Fruit fly (Drosophila melanogaster) whole organism, embryonic: ENCODE data around the gene RpL35A.
A peak's percentile ranks its signal among the peaks of the same experiment; 100 is the strongest.

Source experiments
- Bteb2 ChIP-seq: fragments of 200-800 bp; sonication (Bioruptor generic); optimal IDR thresholded peaks from 2 replicates; lab custom pipeline; 2016; ENCODE audit warnings: missing biosample characterization, missing genetic modification characterization
- CG10209 ChIP-seq: fragments of 200-800 bp; sonication (Bioruptor generic); optimal IDR thresholded peaks from 3 replicates; lab custom pipeline; 2017; ENCODE audit warnings: missing biosample characterization, mild to moderate bottlenecking, missing genetic modification characterization, missing genetic modification reagents
- CG11456 ChIP-seq: fragments of 200-800 bp; sonication (Bioruptor generic); IDR thresholded peaks from 3 replicates; pipeline ENCODE4 v1.3.6; 2022; ENCODE audit warnings: missing biosample characterization, missing genetic modification characterization
- CG14667 ChIP-seq: fragments of 200-800 bp; sonication (Bioruptor generic); IDR thresholded peaks from 2 replicates; pipeline ENCODE4 v1.3.6; 2022; ENCODE audit warnings: missing biosample characterization, missing genetic modification characterization
- CG14710 ChIP-seq: fragments of 200-800 bp; sonication (Bioruptor generic); optimal IDR thresholded peaks from 3 replicates; lab custom pipeline; 2019; ENCODE audit warnings: missing biosample characterization, mild to moderate bottlenecking, missing genetic modification characterization, moderate library complexity
- CG15269 ChIP-seq: fragments of 200-800 bp; sonication (Bioruptor generic); optimal IDR thresholded peaks from 2 replicates; lab custom pipeline; 2018; ENCODE audit warnings: missing biosample characterization, mild to moderate bottlenecking, missing genetic modification characterization, moderate library complexity
- CG16779 ChIP-seq: fragments of 200-800 bp; sonication (Bioruptor generic); IDR thresholded peaks from 2 replicates; pipeline ENCODE4 v1.3.6; 2022; ENCODE audit warnings: missing biosample characterization, missing genetic modification characterization
- CG16815 ChIP-seq: fragments of 200-800 bp; sonication (Bioruptor generic); optimal IDR thresholded peaks from 3 replicates; lab custom pipeline; 2017; ENCODE audit warnings: missing biosample characterization, mild to moderate bottlenecking, missing genetic modification characterization
- CG32767 ChIP-seq: fragments of 200-800 bp; sonication (Bioruptor generic); IDR thresholded peaks from 2 replicates; pipeline ENCODE4 v1.3.6; 2022; ENCODE audit warnings: missing biosample characterization, missing genetic modification characterization
- CG3995 ChIP-seq: fragments of 200-800 bp; sonication (Bioruptor generic); optimal IDR thresholded peaks from 3 replicates; lab custom pipeline; 2016; ENCODE audit warnings: missing biosample characterization, missing genetic modification characterization
- CG7786 ChIP-seq: fragments of 200-800 bp; sonication (Bioruptor generic); optimal IDR thresholded peaks from 2 replicates; lab custom pipeline; 2016; ENCODE audit warnings: missing biosample characterization, missing genetic modification characterization
- CG9437 ChIP-seq: fragments of 200-800 bp; sonication (Bioruptor generic); optimal IDR thresholded peaks from 2 replicates; lab custom pipeline; 2018; ENCODE audit warnings: missing biosample characterization, mild to moderate bottlenecking, missing genetic modification characterization
- CG9609 ChIP-seq: fragments of 200-800 bp; sonication (Bioruptor generic); optimal IDR thresholded peaks from 3 replicates; lab custom pipeline; 2016; ENCODE audit warnings: missing biosample characterization, missing genetic modification characterization
- CG9727 ChIP-seq: fragments of 200-800 bp; sonication (Bioruptor generic); optimal IDR thresholded peaks from 3 replicates; lab custom pipeline; 2017; ENCODE audit warnings: missing biosample characterization, mild to moderate bottlenecking, missing genetic modification characterization
- CG9797 ChIP-seq: fragments of 200-800 bp; sonication (Bioruptor generic); optimal IDR thresholded peaks from 3 replicates; lab custom pipeline; 2018; ENCODE audit warnings: missing biosample characterization, mild to moderate bottlenecking, missing genetic modification characterization
- CG9817 ChIP-seq: fragments of 200-800 bp; sonication (Bioruptor generic); optimal IDR thresholded peaks from 2 replicates; lab custom pipeline; 2018; ENCODE audit warnings: missing biosample characterization, mild to moderate bottlenecking, missing genetic modification characterization, moderate library complexity
- CG9932 ChIP-seq: fragments of 200-800 bp; sonication (Bioruptor generic); IDR thresholded peaks from 2 replicates; pipeline ENCODE4 v1.3.6; 2022; ENCODE audit warnings: missing biosample characterization, missing genetic modification characterization
- Dad ChIP-seq: fragments of 200-800 bp; sonication (Bioruptor generic); optimal IDR thresholded peaks from 3 replicates; lab custom pipeline; 2016; ENCODE audit warnings: missing biosample characterization, missing genetic modification characterization
- Dbx ChIP-seq: fragments of 200-800 bp; sonication (Bioruptor generic); IDR thresholded peaks from 3 replicates; pipeline ENCODE4 v1.3.6; 2022; ENCODE audit warnings: missing biosample characterization, missing genetic modification characterization
- HLH54F ChIP-seq: fragments of 200-800 bp; sonication (Bioruptor generic); optimal IDR thresholded peaks from 3 replicates; lab custom pipeline; 2016; ENCODE audit warnings: missing biosample characterization, missing genetic modification characterization
- Hmr ChIP-seq: fragments of 200-800 bp; sonication (Bioruptor generic); optimal IDR thresholded peaks from 3 replicates; lab custom pipeline; 2017; ENCODE audit warnings: mild to moderate bottlenecking, missing biosample characterization, missing genetic modification reagents, missing genetic modification characterization
- MBD-R2 ChIP-seq: fragments of 200-800 bp; sonication (Bioruptor generic); IDR thresholded peaks from 2 replicates; pipeline ENCODE4 v1.3.6; 2022; ENCODE audit warnings: missing biosample characterization, missing genetic modification characterization
- NC2β ChIP-seq: fragments of 200-800 bp; sonication (Bioruptor generic); optimal IDR thresholded peaks from 2 replicates; lab custom pipeline; 2016; ENCODE audit warnings: missing biosample characterization, missing genetic modification characterization
- Neu2 ChIP-seq: fragments of 200-800 bp; sonication (Bioruptor generic); optimal IDR thresholded peaks from 3 replicates; lab custom pipeline; 2016; ENCODE audit warnings: missing biosample characterization, missing genetic modification characterization, borderline replicate concordance
- Nf-YA ChIP-seq: fragments of 200-800 bp; sonication (Bioruptor generic); IDR thresholded peaks from 2 replicates; pipeline ENCODE4 v1.3.6; 2022; ENCODE audit warnings: missing biosample characterization, missing genetic modification characterization
- NfI ChIP-seq: fragments of 200-800 bp; sonication (Bioruptor generic); optimal IDR thresholded peaks from 3 replicates; lab custom pipeline; 2018; ENCODE audit warnings: missing biosample characterization, mild to moderate bottlenecking, missing genetic modification characterization, moderate library complexity
- Pdp1 ChIP-seq, 2 experiments: fragments of 200-800 bp; sonication (Bioruptor generic); optimal IDR thresholded peaks; 3 replicates each; lab custom pipeline; 2016; ENCODE audit warnings: missing biosample characterization in 2 of 2, missing genetic modification characterization in 2 of 2, mild to moderate bottlenecking in 1 of 2, moderate library complexity in 1 of 2
- Ptx1 ChIP-seq: fragments of 200-800 bp; sonication (Bioruptor generic); IDR thresholded peaks from 2 replicates; pipeline ENCODE4 v1.3.6; 2022; ENCODE audit warnings: missing biosample characterization, missing genetic modification characterization
- Sox102F ChIP-seq: fragments of 200-800 bp; sonication (Bioruptor generic); optimal IDR thresholded peaks from 2 replicates; lab custom pipeline; 2018; ENCODE audit warnings: missing biosample characterization, mild to moderate bottlenecking, missing genetic modification characterization, moderate library complexity
- Stat92E ChIP-seq, 3 experiments: fragments of >200 bp in 2 of 3; fragments of 200-800 bp in 1 of 3; sonication (Bioruptor generic) in 1 of 3; optimal IDR thresholded peaks; 2 replicates each; lab custom pipeline; 2017 to 2019; ENCODE audit warnings: missing biosample characterization in 3 of 3, missing genetic modification characterization in 3 of 3, mild to moderate bottlenecking in 1 of 3, moderate library complexity in 1 of 3
- Xbp1 ChIP-seq: fragments of 200-800 bp; sonication (Bioruptor generic); optimal IDR thresholded peaks from 3 replicates; lab custom pipeline; 2016; ENCODE audit warnings: missing biosample characterization, mild to moderate bottlenecking, missing genetic modification characterization
- Xrp1 ChIP-seq: fragments of 200-800 bp; sonication (Bioruptor generic); IDR thresholded peaks from 2 replicates; pipeline ENCODE4 v1.3.6; 2022; ENCODE audit warnings: missing biosample characterization, missing genetic modification characterization
- bab2 ChIP-seq: fragments of 200-800 bp; sonication (Bioruptor generic); optimal IDR thresholded peaks from 2 replicates; lab custom pipeline; 2016; ENCODE audit warnings: missing biosample characterization, missing genetic modification characterization
- cas ChIP-seq: fragments of 200-800 bp; sonication (Bioruptor generic); IDR thresholded peaks from 2 replicates; pipeline ENCODE4 v1.3.6; 2022; ENCODE audit warnings: missing biosample characterization, missing genetic modification characterization
- chinmo ChIP-seq: fragments of 200-800 bp; sonication (Bioruptor generic); IDR thresholded peaks from 4 replicates; pipeline ENCODE4 v1.3.6; 2022; ENCODE audit warnings: missing biosample characterization, missing genetic modification characterization; ENCODE audit not compliant: partially characterized antibody
- emc ChIP-seq: fragments of 200-800 bp; sonication (Bioruptor generic); optimal IDR thresholded peaks from 2 replicates; lab custom pipeline; 2016; ENCODE audit warnings: missing biosample characterization, missing genetic modification characterization
- esg ChIP-seq: fragments of 200-800 bp; sonication (Bioruptor generic); conservative IDR thresholded peaks from 2 replicates; pipeline ENCODE4 v1.3.6; 2022; ENCODE audit warnings: missing biosample characterization, missing genetic modification characterization
- fd102C ChIP-seq: fragments of 200-800 bp; sonication (Bioruptor generic); optimal IDR thresholded peaks from 2 replicates; lab custom pipeline; 2018; ENCODE audit warnings: missing biosample characterization, mild to moderate bottlenecking, missing genetic modification characterization, moderate library complexity
- kah ChIP-seq: fragments of 200-800 bp; sonication (Bioruptor generic); optimal IDR thresholded peaks from 2 replicates; lab custom pipeline; 2018; ENCODE audit warnings: missing biosample characterization, mild to moderate bottlenecking, missing genetic modification characterization
- klu ChIP-seq: fragments of 200-800 bp; sonication (Bioruptor generic); IDR thresholded peaks from 2 replicates; pipeline ENCODE4 v1.3.6; 2022; ENCODE audit warnings: missing biosample characterization, missing genetic modification characterization
- mam ChIP-seq: fragments of 200-800 bp; sonication (Bioruptor generic); optimal IDR thresholded peaks from 3 replicates; lab custom pipeline; 2016; ENCODE audit warnings: missing biosample characterization, missing genetic modification characterization
- odd ChIP-seq: fragments of 200-800 bp; sonication (Bioruptor generic); optimal IDR thresholded peaks from 2 replicates; lab custom pipeline; 2017; ENCODE audit warnings: missing biosample characterization, mild to moderate bottlenecking, missing genetic modification characterization
- pan ChIP-seq, 4 experiments: fragments of >200 bp in 3 of 4; fragments of 200-800 bp in 1 of 4; sonication (Bioruptor generic) in 1 of 4; optimal IDR thresholded peaks in 3 of 4; IDR thresholded peaks in 1 of 4; 2 replicates each; pipeline versions ENCODE4 v1.3.6 to Lab custom; 2017 to 2022; ENCODE audit warnings: missing biosample characterization in 2 of 4, missing genetic modification characterization in 2 of 4, mixed read lengths in 1 of 4
- pnt ChIP-seq: fragments of 200-800 bp; sonication (Bioruptor generic); optimal IDR thresholded peaks from 3 replicates; lab custom pipeline; 2016; ENCODE audit warnings: missing biosample characterization, missing genetic modification characterization
- sc ChIP-seq, 3 experiments: fragments of >200 bp in 2 of 3; fragments of 200-800 bp in 1 of 3; sonication (Bioruptor generic) in 1 of 3; optimal IDR thresholded peaks; 2 replicates in 2 of 3; 3 replicates in 1 of 3; lab custom pipeline; 2017; ENCODE audit warnings: mild to moderate bottlenecking in 1 of 3, missing biosample characterization in 1 of 3, missing genetic modification characterization in 1 of 3, missing genetic modification reagents in 1 of 3
- slp2 ChIP-seq: fragments of 200-800 bp; sonication (Bioruptor generic); optimal IDR thresholded peaks from 2 replicates; lab custom pipeline; 2016; ENCODE audit warnings: missing biosample characterization, missing genetic modification characterization
- sob ChIP-seq: fragments of 200-800 bp; sonication (Bioruptor generic); IDR thresholded peaks from 2 replicates; pipeline ENCODE4 v1.3.6; 2022; ENCODE audit warnings: missing biosample characterization, missing genetic modification characterization
- tup ChIP-seq: fragments of 200-800 bp; sonication (Bioruptor generic); optimal IDR thresholded peaks from 2 replicates; lab custom pipeline; 2016; ENCODE audit warnings: missing biosample characterization, mild to moderate bottlenecking, missing genetic modification characterization, moderate library complexity
- usp ChIP-seq: fragments of >200 bp; optimal IDR thresholded peaks from 2 replicates; lab custom pipeline; 2017; ENCODE audit warnings: missing biosample characterization, missing genetic modification characterization
- yki ChIP-seq: fragments of >200 bp; optimal IDR thresholded peaks from 3 replicates; lab custom pipeline; 2018

The RpL35A gene

DNA sequence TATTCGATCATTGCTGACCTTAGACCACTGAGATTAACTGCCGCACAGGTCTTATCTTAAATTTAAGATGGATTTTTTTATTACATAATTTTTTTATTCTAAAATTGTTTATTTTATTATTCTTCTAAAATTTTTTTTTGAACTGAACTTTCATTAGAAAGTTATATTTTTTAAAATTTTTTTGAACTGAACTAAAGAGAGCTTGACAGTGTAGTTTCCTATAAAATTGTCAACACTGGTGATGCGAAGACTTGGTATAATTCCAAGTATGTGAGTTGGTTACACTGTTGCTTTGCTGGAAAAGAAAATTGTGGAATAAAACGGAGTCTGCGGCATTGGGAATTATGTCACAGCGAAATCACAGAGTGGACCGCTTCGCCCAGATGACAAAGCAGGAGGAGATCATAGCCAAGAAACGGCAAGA, 18.4 kb upstream of the RpL35A start, which contains the start of gene CG31550 (continued):
- TF ChIP-seq Dad (GFP tag; lab: Kevin White, UChicago) (peak; percentile 54), CG9797 (GFP tag; lab: Kevin White, UChicago) (peak; percentile 39), kah (GFP tag; lab: Kevin White, UChicago) (no peak), CG9437 (GFP tag; lab: Kevin White, UChicago) (peak; percentile 40), pan (optimal IDR thresholded peaks at IDR 0.05; lab: Kevin White, UChicago) (no peak), pan (GFP tag; optimal IDR thresholded peaks at IDR 0.05 in 1 of 2, IDR thresholded peaks at IDR 0.05 in 1 of 2) (peak in 1 of 2 experiments; percentile 77), CG14710 (tag; lab: Kevin White, UChicago) (peak; percentile 74), CG3995 (GFP tag; lab: Kevin White, UChicago) (peak; percentile 14), CG16815 (GFP tag; lab: Kevin White, UChicago) (peak; percentile 46), Ptx1 (GFP tag; lab: Robert Waterston, UW) (peak; percentile 87), pnt (peak; percentile 34), CG9817 (tag; lab: Kevin White, UChicago) (peak; percentile 73), mam (GFP tag; lab: Kevin White, UChicago) (peak; percentile 69), usp (GFP tag; lab: Kevin White, UChicago) (no peak), NfI (GFP tag; lab: Kevin White, UChicago) (peak; percentile 76), NC2β (GFP tag; lab: Kevin White, UChicago) (no peak), CG9727 (GFP tag; lab: Kevin White, UChicago) (peak; percentile 77), tup (GFP tag; lab: Kevin White, UChicago) (no peak), odd (no peak), Xbp1 (GFP tag; lab: Kevin White, UChicago) (peak; percentile 82), CG7786 (GFP tag; lab: Kevin White, UChicago) (peak; percentile 62), CG10209 (GFP tag; lab: Kevin White, UChicago) (peak; percentile 60), CG9609 (GFP tag; lab: Kevin White, UChicago) (peak; percentile 42), Xrp1 (GFP tag; lab: Robert Waterston, UW) (peak; percentile 84), Sox102F (GFP tag; lab: Kevin White, UChicago) (peak; percentile 73), chinmo (no peak), klu (GFP tag; lab: Robert Waterston, UW) (peak; percentile 80), Pdp1 (GFP tag; optimal IDR thresholded peaks at IDR 0.05; lab: Kevin White, UChicago) (peak; percentile 14 to 87), sc (optimal IDR thresholded peaks at IDR 0.05; lab: Kevin White, UChicago) (no peak), sc (GFP tag; optimal IDR thresholded peaks at IDR 0.05; lab: Kevin White, UChicago) (no peak), fd102C (GFP tag; lab: Kevin White, UChicago) (peak; percentile 3), CG11456 (GFP tag; lab: Robert Waterston, UW) (peak; percentile 83), Bteb2 (GFP tag; lab: Kevin White, UChicago) (peak; percentile 25), sob (peak; percentile 84), CG16779 (GFP tag; lab: Robert Waterston, UW) (no peak), slp2 (GFP tag; lab: Kevin White, UChicago) (peak; percentile 20), yki (lab: Kevin White, UChicago) (no peak), MBD-R2 (GFP tag; lab: Robert Waterston, UW) (peak; percentile 78), HLH54F (GFP tag; lab: Kevin White, UChicago) (peak; percentile 58), Stat92E (GFP tag; optimal IDR thresholded peaks at IDR 0.05; lab: Kevin White, UChicago) (no peak), CG32767 (GFP tag; lab: Robert Waterston, UW) (peak; percentile 57; the same call in 1 of the 2 replicates), CG9932 (GFP tag; lab: Robert Waterston, UW) (peak; percentile 90), CG15269 (tag; lab: Kevin White, UChicago) (peak; percentile 76), CG14667 (GFP tag; lab: Robert Waterston, UW) (peak; percentile 73), Neu2 (no peak), Hmr (no peak), Dbx (GFP tag; lab: Robert Waterston, UW) (peak; percentile 77; the same call in 2 of the 3 replicates), esg (GFP tag; lab: Robert Waterston, UW) (peak; percentile 75), Nf-YA (GFP tag; lab: Robert Waterston, UW) (0 out of 2 replicates have a peak, but pooled peaks have one; percentile 8), cas (GFP tag; lab: Robert Waterston, UW) (peak; percentile 57; the same call in 1 of the 2 replicates), bab2 (GFP tag; lab: Kevin White, UChicago) (peak; percentile 46), emc (peak; percentile 1)
